Worm (Caenorhabditis elegans): ENCODE results near the gene F14D2.5.

DNA sequence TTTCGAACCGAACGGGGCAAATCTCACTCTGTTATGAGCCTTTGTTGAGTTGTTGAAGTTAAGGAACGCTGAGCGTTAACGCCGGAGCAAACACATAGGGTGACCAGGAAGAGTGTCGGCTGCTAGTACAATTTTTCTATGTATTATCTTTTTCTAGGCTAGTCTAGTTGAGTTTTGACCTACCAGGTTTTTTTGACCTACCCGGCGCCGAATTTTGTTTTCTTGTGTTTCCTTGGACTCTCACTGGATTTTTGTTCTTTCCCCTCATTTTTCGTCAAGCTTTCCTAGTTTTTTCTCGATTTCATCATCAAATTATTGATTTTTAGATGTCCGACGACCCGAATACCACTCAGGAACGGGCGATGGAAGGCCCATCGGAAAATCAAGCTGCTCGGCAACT, 41.2 kb downstream of the F14D2.5 start, which contains the start of gene T06D4.1:
- TF ChIP-seq unc-130 (tag; optimal IDR thresholded peaks at IDR 0.05) (no peak), lsy-2 (tag; optimal IDR thresholded peaks at IDR 0.05) (no peak), C04F5.9 (tag; optimal IDR thresholded peaks at IDR 0.05) (no peak), nhr-11 (tag; optimal IDR thresholded peaks at IDR 0.05) (no peak), elt-2 (tag; optimal IDR thresholded peaks at IDR 0.05) (no peak), aha-1 (tag; optimal IDR thresholded peaks at IDR 0.05) (no peak), aly-2 (tag; optimal IDR thresholded peaks at IDR 0.05) (no peak), ztf-11 (tag; optimal IDR thresholded peaks at IDR 0.05) (no peak), nhr-76 (tag; optimal IDR thresholded peaks at IDR 0.05) (no peak), elt-3 (tag; optimal IDR thresholded peaks at IDR 0.05) (no peak), unc-62 (GFP tag; optimal IDR thresholded peaks at IDR 0.05) (no peak), nhr-12 (tag; optimal IDR thresholded peaks at IDR 0.05) (no peak), nhr-237 (tag; optimal IDR thresholded peaks at IDR 0.05) (no peak), snpc-4 (tag; optimal IDR thresholded peaks at IDR 0.05) (no peak)
